Worm (Caenorhabditis elegans) whole organism, L4 larva: ENCODE measurements around the gene B0491.6.

Experiments used
- lin-15B ChIP-seq: fragments of 150-350 bp; sonication (generic microtip); optimal IDR thresholded peaks from 3 replicates; lab custom pipeline; 2014; ENCODE audit warnings: missing biosample characterization, missing genetic modification characterization
- lin-39 ChIP-seq: fragments of 150-350 bp; optimal IDR thresholded peaks from 2 replicates; lab custom pipeline; 2014; ENCODE audit warnings: missing biosample characterization, missing genetic modification reagents, missing genetic modification characterization
- mdl-1 ChIP-seq, 2 experiments: fragments of 150-350 bp in 1 of 2; sonication (generic microtip) in 1 of 2; optimal IDR thresholded peaks; 2 replicates each; lab custom pipeline; 2014 to 2017; ENCODE audit warnings: missing biosample characterization in 2 of 2, missing genetic modification characterization in 2 of 2
- mep-1 ChIP-seq: fragments of 150-350 bp; sonication (generic microtip); optimal IDR thresholded peaks from 3 replicates; lab custom pipeline; 2014; ENCODE audit warnings: missing biosample characterization, missing genetic modification characterization
- nhr-42 ChIP-seq: fragments of 200-800 bp; sonication (Bioruptor generic); IDR thresholded peaks from 2 replicates; pipeline ENCODE4 v1.3.6; 2022; ENCODE audit warnings: missing genetic modification characterization, missing compliant biosample characterization
- ztf-7 ChIP-seq: fragments of 150-350 bp; optimal IDR thresholded peaks from 2 replicates; lab custom pipeline; 2014; ENCODE audit warnings: missing biosample characterization, missing genetic modification characterization

DNA sequence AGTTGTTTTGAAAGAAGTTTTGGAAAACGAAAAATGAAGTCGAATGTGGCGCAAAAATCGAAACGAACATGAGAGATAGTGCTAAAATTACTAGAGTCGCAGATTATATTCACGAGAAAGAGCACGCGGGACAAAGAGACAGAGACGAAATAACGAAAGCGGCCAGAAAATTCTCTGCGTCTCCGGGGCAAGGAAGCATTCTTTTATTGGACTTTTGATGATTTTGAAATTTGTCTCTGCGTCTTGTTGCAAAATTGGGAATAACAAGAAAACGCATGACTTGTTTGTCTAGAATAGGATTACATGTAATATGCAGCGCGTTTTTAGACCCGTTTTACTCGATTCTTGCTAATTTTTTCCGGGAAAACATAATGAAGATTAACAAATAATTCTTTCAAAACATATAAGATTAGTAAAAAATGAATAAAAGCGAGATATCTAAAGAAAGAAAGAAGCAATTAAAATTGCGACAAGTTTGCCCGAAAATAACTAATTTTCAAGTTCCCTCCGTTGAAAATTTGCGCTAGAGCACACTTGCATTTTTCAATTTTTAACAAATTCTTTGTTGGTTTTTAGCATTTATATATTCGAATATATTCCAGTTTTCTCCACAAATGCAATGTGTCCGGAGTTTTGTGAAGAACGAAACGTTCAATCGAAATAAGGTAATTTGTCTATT lies at the start of gene B0491.6, which contains the start of gene pigm-1:
- peak in 1 of 2 experiments; percentile 56 for TF ChIP-seq mdl-1 (tag; optimal IDR thresholded peaks at IDR 0.05; lab: Kevin White, UChicago)
- TF ChIP-seq ztf-7 (tag; lab: Kevin White, UChicago): no peak
- peak; percentile 71 for TF ChIP-seq mep-1 (tag; lab: Kevin White, UChicago)
- TF ChIP-seq lin-15B (tag; lab: Kevin White, UChicago): no peak
- no peak for TF ChIP-seq nhr-42
- no peak for TF ChIP-seq lin-39
